Worm (Caenorhabditis elegans): Measurements from ENCODE around the gene D2089.8.

The D2089.8 gene

DNA sequence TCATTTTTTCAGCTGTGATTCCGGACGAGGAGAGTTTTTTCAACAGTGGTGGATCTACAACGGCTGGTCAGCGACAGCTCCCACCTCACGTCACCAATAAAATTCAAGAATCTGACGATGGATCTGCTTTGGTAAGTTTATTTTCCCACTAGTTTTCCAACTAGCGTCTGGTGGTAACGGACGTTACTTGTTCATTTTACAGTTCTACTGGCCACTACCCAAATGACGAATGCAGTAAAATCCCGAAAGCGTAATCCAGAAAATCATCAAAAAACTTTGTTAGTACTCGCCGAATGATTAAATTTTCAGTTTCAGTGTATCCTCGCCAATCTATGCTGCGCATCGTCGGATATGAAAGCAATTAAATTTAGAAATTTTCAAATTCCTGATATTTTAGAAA is 3.0 kb downstream of the D2089.8 start:
- TF ChIP-seq nhr-25 (tag; optimal IDR thresholded peaks at IDR 0.05): no peak
- TF ChIP-seq gmeb-1 (tag; optimal IDR thresholded peaks at IDR 0.05): no peak
- TF ChIP-seq snpc-4 (tag; optimal IDR thresholded peaks at IDR 0.05): no peak
- no peak for TF ChIP-seq ceh-16 (tag; optimal IDR thresholded peaks at IDR 0.05)
- no peak for TF ChIP-seq elt-1 (tag; optimal IDR thresholded peaks at IDR 0.05)
- no peak for TF ChIP-seq ztf-4 (tag; optimal IDR thresholded peaks at IDR 0.05)
- no peak for TF ChIP-seq ama-1 (optimal IDR thresholded peaks at IDR 0.05)
- TF ChIP-seq nhr-237 (tag; optimal IDR thresholded peaks at IDR 0.05): no peak
- TF ChIP-seq R02D3.7 (tag; optimal IDR thresholded peaks at IDR 0.05): no peak
- TF ChIP-seq unc-39 (tag; optimal IDR thresholded peaks at IDR 0.05): no peak
- no peak for TF ChIP-seq F13H6.1 (tag; optimal IDR thresholded peaks at IDR 0.05)
- no peak for TF ChIP-seq C34F6.9 (tag; optimal IDR thresholded peaks at IDR 0.05)
- no peak for TF ChIP-seq dmd-4 (tag; optimal IDR thresholded peaks at IDR 0.05)
- no peak for TF ChIP-seq blmp-1 (tag; optimal IDR thresholded peaks at IDR 0.05; ENCODE audit: insufficient read depth)
- no peak for TF ChIP-seq lsy-2 (tag; optimal IDR thresholded peaks at IDR 0.05)
- no peak for TF ChIP-seq nhr-11 (tag; optimal IDR thresholded peaks at IDR 0.05)
- no peak for TF ChIP-seq sma-9 (GFP tag; optimal IDR thresholded peaks at IDR 0.05)
- no peak for TF ChIP-seq sma-9 (tag; optimal IDR thresholded peaks at IDR 0.05)
- TF ChIP-seq Y55F3AM.14 (GFP tag; optimal IDR thresholded peaks at IDR 0.05): no peak
- TF ChIP-seq nhr-23 (tag; optimal IDR thresholded peaks at IDR 0.05): no peak
- TF ChIP-seq lin-39 (tag; optimal IDR thresholded peaks at IDR 0.05): no peak

- peak; percentile 54 for TF ChIP-seq sma-9 (GFP tag; optimal IDR thresholded peaks at IDR 0.05)
- no peak for TF ChIP-seq sma-9 (tag; optimal IDR thresholded peaks at IDR 0.05)
- TF ChIP-seq gmeb-1 (tag; optimal IDR thresholded peaks at IDR 0.05): peak; percentile 67
- peak; percentile 62 for TF ChIP-seq sem-4 (tag; optimal IDR thresholded peaks at IDR 0.05)
- TF ChIP-seq nhr-10 (tag; optimal IDR thresholded peaks at IDR 0.05): no peak
- no peak for TF ChIP-seq mbf-1 (tag; optimal IDR thresholded peaks at IDR 0.05)
- no peak for TF ChIP-seq Y55F3AM.14 (GFP tag; optimal IDR thresholded peaks at IDR 0.05)
- TF ChIP-seq dmd-4 (tag; optimal IDR thresholded peaks at IDR 0.05): no peak
- no peak for TF ChIP-seq skn-1 (tag; optimal IDR thresholded peaks at IDR 0.05)
- TF ChIP-seq zag-1 (tag; optimal IDR thresholded peaks at IDR 0.05): no peak
- TF ChIP-seq ztf-4 (tag; optimal IDR thresholded peaks at IDR 0.05): no peak
- TF ChIP-seq R02D3.7 (tag; optimal IDR thresholded peaks at IDR 0.05): no peak
- TF ChIP-seq ceh-82 (tag; optimal IDR thresholded peaks at IDR 0.05): no peak
- no peak for TF ChIP-seq unc-39 (tag; optimal IDR thresholded peaks at IDR 0.05)
- peak; percentile 51 for TF ChIP-seq nhr-21 (tag; optimal IDR thresholded peaks at IDR 0.05)
- TF ChIP-seq crh-2 (tag; optimal IDR thresholded peaks at IDR 0.05): peak; percentile 87
- TF ChIP-seq lin-11 (tag; optimal IDR thresholded peaks at IDR 0.05): peak; percentile 49
- TF ChIP-seq nhr-129 (tag; optimal IDR thresholded peaks at IDR 0.05): peak; percentile 51
- no peak for TF ChIP-seq unc-62 (GFP tag; optimal IDR thresholded peaks at IDR 0.05)
- TF ChIP-seq alr-1 (tag; optimal IDR thresholded peaks at IDR 0.05): no peak
- TF ChIP-seq mdl-1 (tag; optimal IDR thresholded peaks at IDR 0.05): no peak
- peak; percentile 75 for TF ChIP-seq nhr-25 (tag; optimal IDR thresholded peaks at IDR 0.05)
- no peak for TF ChIP-seq peb-1 (tag; optimal IDR thresholded peaks at IDR 0.05)
- TF ChIP-seq F13H6.1 (tag; optimal IDR thresholded peaks at IDR 0.05): peak; percentile 55
- TF ChIP-seq aly-2 (tag; optimal IDR thresholded peaks at IDR 0.05): no peak
- peak; percentile 34 for TF ChIP-seq fos-1 (tag; optimal IDR thresholded peaks at IDR 0.05)
- TF ChIP-seq C34F6.9 (tag; optimal IDR thresholded peaks at IDR 0.05): peak; percentile 87
- peak; percentile 31 for TF ChIP-seq ZK546.5 (tag; optimal IDR thresholded peaks at IDR 0.05)
- peak; percentile 23 for TF ChIP-seq blmp-1 (tag; optimal IDR thresholded peaks at IDR 0.05; ENCODE audit: insufficient read depth)
- peak; percentile 71 for TF ChIP-seq lin-13 (GFP tag; optimal IDR thresholded peaks at IDR 0.05)
- no peak for TF ChIP-seq nhr-77 (tag; optimal IDR thresholded peaks at IDR 0.05)
- TF ChIP-seq snpc-4 (tag; optimal IDR thresholded peaks at IDR 0.05): peak; percentile 12
- no peak for TF ChIP-seq nhr-237 (tag; optimal IDR thresholded peaks at IDR 0.05)
- peak; percentile 15 for TF ChIP-seq ama-1 (optimal IDR thresholded peaks at IDR 0.05)
- peak; percentile 58 to 91 for TF ChIP-seq lsy-2 (tag; optimal IDR thresholded peaks at IDR 0.05)
- peak; percentile 69 for TF ChIP-seq sma-3 (GFP tag; optimal IDR thresholded peaks at IDR 0.05)
- peak; percentile 90 for TF ChIP-seq unc-55 (GFP tag; optimal IDR thresholded peaks at IDR 0.05)
Observed at ce11 chrII:10658576-10659256, 3.9 kb downstream of the D2089.8 start, which contains the start of the genes snu-13 and rsp-7. Gene snu-13 (minus strand): TSS chrII:10658626. Gene rsp-7 (plus strand): TSS chrII:10659206.
